Fruit fly (Drosophila melanogaster): ENCODE data around the gene CG31550.

The CG31550 gene

dm6 chr3R:5463199-5463949 is 22.0 kb upstream of the CG31550 start (continued):
- TF ChIP-seq CG17186 (GFP tag; optimal IDR thresholded peaks at IDR 0.05) (peak; percentile 80), Hmr (GFP tag; optimal IDR thresholded peaks at IDR 0.05) (peak; percentile 17), CG15011 (GFP tag; optimal IDR thresholded peaks at IDR 0.05) (no peak), Spps (tag; optimal IDR thresholded peaks at IDR 0.05) (no peak), CG13296 (GFP tag; optimal IDR thresholded peaks at IDR 0.05) (no peak), br (optimal IDR thresholded peaks at IDR 0.05) (no peak), CG1603 (tag; optimal IDR thresholded peaks at IDR 0.05) (peak; percentile 61), CG6791 (GFP tag; IDR thresholded peaks at IDR 0.05; ENCODE audit: partially characterized antibody) (peak; percentile 66; the same call in 2 of the 3 replicates), CG14860 (GFP tag; IDR thresholded peaks at IDR 0.05; ENCODE audit: partially characterized antibody) (0 out of 3 replicates have a peak, but pooled peaks have one; percentile 9), CG17328 (GFP tag; IDR thresholded peaks at IDR 0.05) (0 out of 2 replicates have a peak, but pooled peaks have one; percentile 20), bowl (GFP tag; IDR thresholded peaks at IDR 0.05) (0 out of 2 replicates have a peak, but pooled peaks have one; percentile 20), so (GFP tag; IDR thresholded peaks at IDR 0.05) (no peak), CG6654 (GFP tag; optimal IDR thresholded peaks at IDR 0.05) (no peak), Poxn (GFP tag; IDR thresholded peaks at IDR 0.05) (no peak), Vsx1 (GFP tag; optimal IDR thresholded peaks at IDR 0.05) (no peak), CG33213 (GFP tag; optimal IDR thresholded peaks at IDR 0.05) (peak; percentile 29), kay (GFP tag; optimal IDR thresholded peaks at IDR 0.05) (peak; percentile 73), Hr51 (GFP tag; optimal IDR thresholded peaks at IDR 0.05) (no peak), CG16779 (GFP tag; IDR thresholded peaks at IDR 0.05) (no peak), MESR4 (GFP tag; optimal IDR thresholded peaks at IDR 0.05) (peak; percentile 39), Med (GFP tag) (peak; percentile 45), hkb (optimal IDR thresholded peaks at IDR 0.05) (no peak), hkb (GFP tag; IDR thresholded peaks at IDR 0.05) (no peak), sug (tag; optimal IDR thresholded peaks at IDR 0.05) (peak; percentile 53), dmrt99B (tag; optimal IDR thresholded peaks at IDR 0.05) (no peak), CG8290 (GFP tag; optimal IDR thresholded peaks at IDR 0.05) (no peak), CG8290 (tag; optimal IDR thresholded peaks at IDR 0.05) (no peak), gsb (GFP tag; IDR thresholded peaks at IDR 0.05) (no peak), sens-2 (GFP tag; IDR thresholded peaks at IDR 0.05) (no peak), NFAT (GFP tag; IDR thresholded peaks at IDR 0.05) (no peak), CG4707 (GFP tag; optimal IDR thresholded peaks at IDR 0.05) (no peak), nau (GFP tag; optimal IDR thresholded peaks at IDR 0.05) (no peak), Jarid2 (GFP tag; optimal IDR thresholded peaks at IDR 0.05) (no peak), odd (GFP tag; optimal IDR thresholded peaks at IDR 0.05) (no peak)

dm6 chr3R:5464481-5464880 is 20.9 kb upstream of the CG31550 start, which contains the start of gene PEK:
Gene PEK, minus strand, starts transcription at chr3R:5464753.
- no peak for TF ChIP-seq CG43689 (GFP tag; IDR thresholded peaks at IDR 0.05)
- peak; percentile 16 for TF ChIP-seq CG17829 (tag; optimal IDR thresholded peaks at IDR 0.05)
- TF ChIP-seq MESR4 (GFP tag; optimal IDR thresholded peaks at IDR 0.05) = peak; percentile 44
- TF ChIP-seq exex (tag; optimal IDR thresholded peaks at IDR 0.05) = no peak
- TF ChIP-seq bcd (GFP tag; optimal IDR thresholded peaks at IDR 0.05) = no peak
- no peak for TF ChIP-seq CG7928 (GFP tag; optimal IDR thresholded peaks at IDR 0.05)
- TF ChIP-seq CG30403 (GFP tag; optimal IDR thresholded peaks at IDR 0.05) = no peak
- TF ChIP-seq CG6654 (GFP tag; optimal IDR thresholded peaks at IDR 0.05) = no peak
- TF ChIP-seq bigmax (GFP tag; optimal IDR thresholded peaks at IDR 0.05) = no peak
- TF ChIP-seq kah (GFP tag; optimal IDR thresholded peaks at IDR 0.05) = peak; percentile 36
- TF ChIP-seq CG10147 (GFP tag; optimal IDR thresholded peaks at IDR 0.05) = no peak
- TF ChIP-seq Hr39 (optimal IDR thresholded peaks at IDR 0.05) = no peak
- TF ChIP-seq pzg (GFP tag; optimal IDR thresholded peaks at IDR 0.05) = peak; percentile 78
- TF ChIP-seq CG10209 (GFP tag; optimal IDR thresholded peaks at IDR 0.05) = no peak
- TF ChIP-seq CG3995 (GFP tag; optimal IDR thresholded peaks at IDR 0.05) = no peak
- TF ChIP-seq CG42726 (GFP tag; IDR thresholded peaks at IDR 0.05; ENCODE audit: partially characterized antibody) = no peak
- no peak for TF ChIP-seq ERR (GFP tag; optimal IDR thresholded peaks at IDR 0.05)
- TF ChIP-seq fu2 (GFP tag; optimal IDR thresholded peaks at IDR 0.05) = no peak
- no peak for TF ChIP-seq Vsx1 (GFP tag; optimal IDR thresholded peaks at IDR 0.05)
- no peak for TF ChIP-seq CG34224 (GFP tag; IDR thresholded peaks at IDR 0.05; ENCODE audit: partially characterized antibody)

Measured in whole organism, embryonic.